Worm (Caenorhabditis elegans) whole organism, young adult: ENCODE data around the gene Y55F3BR.6.

ENCODE experiments used
- F23B12.7 ChIP-seq: sonication (generic microtip); optimal IDR thresholded peaks from 2 replicates; lab custom pipeline; 2017; ENCODE audit warnings: missing genetic modification characterization, mild to moderate bottlenecking, missing compliant biosample characterization, antibody characterized with exemption, moderate library complexity; ENCODE audit not compliant: insufficient read depth
- F33H1.4 ChIP-seq: fragments of 200-800 bp; sonication (Bioruptor generic); IDR thresholded peaks from 2 replicates; pipeline ENCODE4 v1.3.6; 2022; ENCODE audit warnings: missing genetic modification reagents, missing genetic modification characterization, missing compliant biosample characterization
- F37B4.10 ChIP-seq: fragments of 200-800 bp; sonication (Bioruptor generic); IDR thresholded peaks from 2 replicates; pipeline ENCODE4 v1.3.6; 2022; ENCODE audit warnings: missing genetic modification characterization, missing compliant biosample characterization
- F39B2.1 ChIP-seq: fragments of 200-800 bp; sonication (Bioruptor generic); IDR thresholded peaks from 2 replicates; pipeline ENCODE4 v1.3.6; 2022; ENCODE audit warnings: missing genetic modification reagents, missing genetic modification characterization, missing compliant biosample characterization
- F55B11.4 ChIP-seq: sonication (generic microtip); optimal IDR thresholded peaks from 2 replicates; lab custom pipeline; 2016; ENCODE audit warnings: missing compliant biosample characterization, missing genetic modification characterization, borderline replicate concordance; ENCODE audit not compliant: insufficient read depth
- F57A8.1 ChIP-seq: fragments of 200-800 bp; sonication (Bioruptor generic); optimal IDR thresholded peaks from 2 replicates; lab custom pipeline; 2018; ENCODE audit warnings: mild to moderate bottlenecking, missing genetic modification characterization, moderate library complexity, missing compliant biosample characterization
- K12H6.12 ChIP-seq: fragments of 200-800 bp; sonication (Bioruptor generic); optimal IDR thresholded peaks from 2 replicates; lab custom pipeline; 2018; ENCODE audit warnings: mild to moderate bottlenecking, missing genetic modification characterization, missing compliant biosample characterization
- Y95B8A.8 ChIP-seq: fragments of 200-800 bp; sonication (Bioruptor generic); IDR thresholded peaks from 2 replicates; pipeline ENCODE4 v1.3.6; 2022; ENCODE audit warnings: missing genetic modification reagents, missing genetic modification characterization, missing compliant biosample characterization
- attf-3 ChIP-seq: fragments of 200-800 bp; sonication (Bioruptor generic); conservative IDR thresholded peaks from 2 replicates; pipeline ENCODE4 v1.3.6; 2022; ENCODE audit warnings: missing genetic modification reagents, missing genetic modification characterization, missing compliant biosample characterization
- ccch-3 ChIP-seq: fragments of 200-800 bp; sonication (Bioruptor generic); optimal IDR thresholded peaks from 2 replicates; lab custom pipeline; 2018; ENCODE audit warnings: mild to moderate bottlenecking, missing genetic modification characterization, missing compliant biosample characterization
- ceh-40 ChIP-seq: fragments of 200-800 bp; sonication (Bioruptor generic); IDR thresholded peaks from 2 replicates; pipeline ENCODE4 v1.3.6; 2022; ENCODE audit warnings: missing genetic modification characterization, missing compliant biosample characterization
- ceh-58 ChIP-seq: fragments of 200-800 bp; sonication (Bioruptor generic); IDR thresholded peaks from 2 replicates; pipeline ENCODE4 v1.3.6; 2022; ENCODE audit warnings: missing genetic modification characterization, missing compliant biosample characterization
- die-1 ChIP-seq: sonication (generic microtip); optimal IDR thresholded peaks from 2 replicates; lab custom pipeline; 2016; ENCODE audit warnings: missing genotype, mild to moderate bottlenecking, missing genetic modification characterization, missing compliant biosample characterization
- dpff-1 ChIP-seq: sonication (generic microtip); optimal IDR thresholded peaks from 2 replicates; lab custom pipeline; 2017; ENCODE audit warnings: mild to moderate bottlenecking, missing genetic modification characterization, missing compliant biosample characterization
- hlh-12 ChIP-seq: sonication (generic microtip); optimal IDR thresholded peaks from 2 replicates; lab custom pipeline; 2016; ENCODE audit warnings: missing genetic modification characterization, missing compliant biosample characterization
- hmg-1.2 ChIP-seq: fragments of 200-800 bp; sonication (Bioruptor generic); IDR thresholded peaks from 2 replicates; pipeline ENCODE4 v1.3.6; 2022; ENCODE audit warnings: missing genetic modification reagents, missing genetic modification characterization, missing compliant biosample characterization
- hrde-1 ChIP-seq: sonication (generic microtip); optimal IDR thresholded peaks from 2 replicates; lab custom pipeline; 2016; ENCODE audit warnings: missing genetic modification characterization, mild to moderate bottlenecking, missing compliant biosample characterization, moderate library complexity, missing genotype, missing genetic modification reagents, borderline replicate concordance
- hsf-1 ChIP-seq: fragments of 200-800 bp; sonication (Bioruptor generic); IDR thresholded peaks from 2 replicates; pipeline ENCODE4 v1.3.6; 2022; ENCODE audit warnings: missing genetic modification reagents, missing genetic modification characterization, missing compliant biosample characterization
- lin-35 ChIP-seq, 3 experiments: fragments of 150-350 bp in 2 of 3; sonication (generic microtip) in 1 of 3; optimal IDR thresholded peaks; 2 replicates each; lab custom pipeline; 2014 to 2018; ENCODE audit warnings: missing biosample characterization in 3 of 3, missing genetic modification characterization in 3 of 3, missing genetic modification reagents in 3 of 3
- lsy-27 ChIP-seq: sonication (generic microtip); optimal IDR thresholded peaks from 2 replicates; lab custom pipeline; 2017; ENCODE audit warnings: missing genetic modification characterization, mild to moderate bottlenecking, missing compliant biosample characterization, antibody characterized with exemption, missing genotype, borderline replicate concordance; ENCODE audit not compliant: insufficient read depth
- madf-10 ChIP-seq: sonication (generic microtip); optimal IDR thresholded peaks from 2 replicates; lab custom pipeline; 2016; ENCODE audit warnings: mild to moderate bottlenecking, missing genetic modification characterization, missing compliant biosample characterization
- nfya-2 ChIP-seq: fragments of 200-800 bp; sonication (Bioruptor generic); IDR thresholded peaks from 2 replicates; pipeline ENCODE4 v1.3.6; 2022; ENCODE audit warnings: missing genetic modification reagents, missing genetic modification characterization, missing compliant biosample characterization
- nfyb-1 ChIP-seq: fragments of 200-800 bp; sonication (Bioruptor generic); IDR thresholded peaks from 2 replicates; pipeline ENCODE4 v1.3.6; 2022; ENCODE audit warnings: missing genetic modification reagents, missing genetic modification characterization, missing compliant biosample characterization
- nhr-90 ChIP-seq: sonication (generic microtip); optimal IDR thresholded peaks from 2 replicates; lab custom pipeline; 2016; ENCODE audit warnings: missing genotype, mild to moderate bottlenecking, missing genetic modification characterization, missing compliant biosample characterization
- pbrm-1 ChIP-seq: fragments of 200-800 bp; sonication (Bioruptor generic); IDR thresholded peaks from 2 replicates; pipeline ENCODE4 v1.3.6; 2022; ENCODE audit warnings: missing genetic modification reagents, missing genetic modification characterization, missing compliant biosample characterization
- rcor-1 ChIP-seq: fragments of 200-800 bp; sonication (Bioruptor generic); IDR thresholded peaks from 2 replicates; pipeline ENCODE4 v1.3.6; 2022; ENCODE audit warnings: missing genetic modification reagents, missing genetic modification characterization, missing compliant biosample characterization
- rec-8 ChIP-seq, 2 experiments: sonication (generic microtip); optimal IDR thresholded peaks; 2 replicates each; lab custom pipeline; 2016; ENCODE audit warnings: mild to moderate bottlenecking in 2 of 2, missing genetic modification characterization in 2 of 2, missing genetic modification reagents in 2 of 2, missing genotype in 2 of 2, missing biosample characterization in 1 of 2, missing compliant biosample characterization in 1 of 2, moderate library complexity in 1 of 2
- sdz-38 ChIP-seq: sonication (generic microtip); optimal IDR thresholded peaks from 2 replicates; lab custom pipeline; 2016; ENCODE audit warnings: missing genotype, missing genetic modification characterization, missing compliant biosample characterization
- sea-2 ChIP-seq: fragments of 200-800 bp; sonication (Bioruptor generic); IDR thresholded peaks from 2 replicates; pipeline ENCODE4 v1.3.6; 2022; ENCODE audit warnings: missing genetic modification characterization, missing compliant biosample characterization
- snpc-3.4 ChIP-seq: sonication (generic microtip); optimal IDR thresholded peaks from 2 replicates; lab custom pipeline; 2017; ENCODE audit warnings: missing genetic modification characterization, mild to moderate bottlenecking, missing compliant biosample characterization, antibody characterized with exemption, moderate library complexity, missing genotype, missing genetic modification reagents
- unc-62 ChIP-seq: fragments of 150-350 bp; optimal IDR thresholded peaks from 2 replicates; lab custom pipeline; 2014; ENCODE audit warnings: missing biosample characterization, missing genetic modification reagents, missing genetic modification characterization
- zfh-2 ChIP-seq: fragments of 200-800 bp; sonication (Bioruptor generic); conservative IDR thresholded peaks from 2 replicates; pipeline ENCODE4 v1.3.6; 2022; ENCODE audit warnings: missing genetic modification reagents, missing genetic modification characterization, missing compliant biosample characterization
- ztf-6 ChIP-seq: fragments of 200-800 bp; sonication (Bioruptor generic); IDR thresholded peaks from 2 replicates; pipeline ENCODE4 v1.3.6; 2022; ENCODE audit warnings: missing genetic modification reagents, missing genetic modification characterization, missing compliant biosample characterization

Y55F3BR.6 gene

ce11 chrIV:866828-867270 is 24.9 kb upstream of the Y55F3BR.6 start (continued):
- TF ChIP-seq F33H1.4 (GFP tag; lab: Robert Waterston, UW) (peak; percentile 81), nhr-90 (tag; lab: Kevin White, UChicago) (peak; percentile 77), ceh-40 (GFP tag; lab: Robert Waterston, UW) (no peak), attf-3 (peak; percentile 76), snpc-3.4 (peak; percentile 98), nfya-2 (GFP tag; lab: Robert Waterston, UW) (no peak), Y95B8A.8 (GFP tag; lab: Robert Waterston, UW) (peak; percentile 94), unc-62 (GFP tag; lab: Kevin White, UChicago) (peak; percentile 12), dpff-1 (tag; lab: Kevin White, UChicago) (no peak), F55B11.4 (tag; lab: Kevin White, UChicago) (no peak), hsf-1 (GFP tag; lab: Robert Waterston, UW) (peak; percentile 73; the same call in 1 of the 2 replicates), madf-10 (tag; lab: Kevin White, UChicago) (peak; percentile 58), K12H6.12 (peak; percentile 18), F39B2.1 (GFP tag; lab: Robert Waterston, UW) (0 out of 2 replicates have a peak, but pooled peaks have one; percentile 36)
- TF ChIP-seq, all 124 proteins: peak for 89

ce11 chrIV:860810-861209 is 18.9 kb upstream of the Y55F3BR.6 start:
- no peak for TF ChIP-seq hrde-1 (tag; lab: Kevin White, UChicago)
- no peak for TF ChIP-seq F23B12.7 (tag; lab: Kevin White, UChicago)
- TF ChIP-seq sdz-38: no peak
- no peak for TF ChIP-seq madf-10 (tag; lab: Kevin White, UChicago)
- TF ChIP-seq ztf-6 (GFP tag; lab: Robert Waterston, UW): no peak
- TF ChIP-seq F37B4.10: no peak
- TF ChIP-seq zfh-2 (GFP tag; lab: Robert Waterston, UW): peak; percentile 79

- TF ChIP-seq zfh-2 (GFP tag; lab: Robert Waterston, UW) (no peak), pbrm-1 (GFP tag; lab: Robert Waterston, UW) (no peak), sdz-38 (no peak), nfyb-1 (no peak), lin-35 (GFP tag; optimal IDR thresholded peaks at IDR 0.05; lab: Kevin White, UChicago) (no peak)
These were observed 16.7 kb upstream of the Y55F3BR.6 start, which contains the start of gene Y55F3BR.2 for ce11 chrIV:858630-859029. Y55F3BR.2 (plus strand) TSS chrIV:858930.

ce11 chrIV:856038-856437 is 14.1 kb upstream of the Y55F3BR.6 start:
- TF ChIP-seq ztf-6 (GFP tag; lab: Robert Waterston, UW) (no peak), nfya-2 (GFP tag; lab: Robert Waterston, UW) (no peak), lsy-27 (tag; lab: Kevin White, UChicago) (no peak), unc-62 (GFP tag; lab: Kevin White, UChicago) (no peak), sea-2 (no peak), rec-8 (tag; optimal IDR thresholded peaks at IDR 0.05; lab: Kevin White, UChicago) (no peak), die-1 (no peak), hlh-12 (tag; lab: Kevin White, UChicago) (no peak), ceh-58 (no peak), ccch-3 (GFP tag; lab: Kevin White, UChicago) (no peak), nfyb-1 (no peak), rcor-1 (GFP tag; lab: Robert Waterston, UW) (no peak), sdz-38 (no peak), F57A8.1 (GFP tag; lab: Kevin White, UChicago) (no peak), hmg-1.2 (GFP tag; lab: Robert Waterston, UW) (no peak)
